Worm (Caenorhabditis elegans) whole organism, L4 larva: ENCODE data around the gene asp-4.

Source experiments
- ZK546.5 ChIP-seq, 2 experiments: sonication (generic microtip); optimal IDR thresholded peaks; 2 replicates each; lab custom pipeline; 2017; ENCODE audit warnings: missing biosample characterization in 2 of 2, missing genetic modification characterization in 2 of 2
- dpl-1 ChIP-seq: fragments of 150-350 bp; optimal IDR thresholded peaks from 2 replicates; lab custom pipeline; 2014; ENCODE audit warnings: missing biosample characterization, missing genetic modification reagents, missing genetic modification characterization
- hlh-30 ChIP-seq: sonication (generic microtip); optimal IDR thresholded peaks from 2 replicates; lab custom pipeline; 2017; ENCODE audit warnings: antibody characterized with exemption, mild to moderate bottlenecking, missing genetic modification characterization, missing compliant biosample characterization; ENCODE audit not compliant: insufficient read depth
- nhr-76 ChIP-seq: fragments of 150-350 bp; optimal IDR thresholded peaks from 2 replicates; lab custom pipeline; 2014; ENCODE audit warnings: missing biosample characterization, missing genetic modification characterization
- unc-39 ChIP-seq: sonication (generic microtip); optimal IDR thresholded peaks from 2 replicates; lab custom pipeline; 2017; ENCODE audit warnings: missing biosample characterization, missing genetic modification characterization
- vab-7 ChIP-seq: fragments of 200-800 bp; sonication (Bioruptor generic); IDR thresholded peaks from 2 replicates; pipeline ENCODE4 v1.3.6; 2022; ENCODE audit warnings: missing genetic modification reagents, missing genetic modification characterization, missing compliant biosample characterization

DNA sequence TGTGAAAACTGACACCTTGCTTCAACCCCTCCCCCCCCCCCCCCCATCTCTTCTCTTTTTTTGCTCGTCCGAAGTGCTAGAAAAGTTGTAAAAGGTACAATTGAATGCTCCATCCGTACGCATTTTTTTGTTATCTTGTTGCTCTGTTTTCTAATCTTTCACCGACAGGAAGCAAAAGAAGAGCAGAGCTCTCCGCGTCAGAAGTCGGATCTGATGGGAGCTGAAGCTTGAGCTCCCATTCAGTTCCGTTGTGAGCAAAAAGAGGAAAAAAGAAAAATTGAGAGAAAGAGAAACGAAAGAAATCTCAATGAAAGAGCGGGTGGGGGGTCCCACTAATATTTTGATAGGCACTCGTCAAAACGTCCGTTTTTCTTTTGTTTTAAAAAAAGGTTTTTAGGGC is 14.4 kb downstream of the asp-4 start:
- TF ChIP-seq hlh-30 (tag; lab: Kevin White, UChicago), result no peak
- TF ChIP-seq unc-39 (tag; lab: Kevin White, UChicago), result no peak
- no peak for TF ChIP-seq nhr-76 (tag; lab: Kevin White, UChicago)
- no peak for TF ChIP-seq ZK546.5 (tag; optimal IDR thresholded peaks at IDR 0.05; lab: Kevin White, UChicago)
- no peak for TF ChIP-seq dpl-1 (GFP tag; lab: Kevin White, UChicago)
- no peak for TF ChIP-seq vab-7
